Worm (Caenorhabditis elegans): Measurements from ENCODE around the gene pat-12.

pat-12 gene

ce11 chrIII:782503-782902, 30.3 kb upstream of the pat-12 start:
- TF ChIP-seq tra-4 (tag; optimal IDR thresholded peaks at IDR 0.05) (no peak), B0310.2 (tag; optimal IDR thresholded peaks at IDR 0.05) (no peak), ceh-13 (GFP tag; optimal IDR thresholded peaks at IDR 0.05) (no peak), flt-1 (GFP tag; IDR thresholded peaks at IDR 0.05) (no peak), tbx-11 (GFP tag; IDR thresholded peaks at IDR 0.05) (no peak), scrt-1 (GFP tag; IDR thresholded peaks at IDR 0.05) (no peak), aly-1 (tag; optimal IDR thresholded peaks at IDR 0.05) (no peak), tbx-37 (GFP tag; conservative IDR thresholded peaks at IDR 0.05) (no peak), F13C5.2 (tag; optimal IDR thresholded peaks at IDR 0.05) (no peak), ets-7 (tag; optimal IDR thresholded peaks at IDR 0.05) (no peak), hnd-1 (tag; optimal IDR thresholded peaks at IDR 0.05) (no peak), ama-1 (optimal IDR thresholded peaks at IDR 0.05) (no peak), ceh-36 (tag; optimal IDR thresholded peaks at IDR 0.05) (no peak), hmg-4 (GFP tag; optimal IDR thresholded peaks at IDR 0.05) (no peak)

DNA sequence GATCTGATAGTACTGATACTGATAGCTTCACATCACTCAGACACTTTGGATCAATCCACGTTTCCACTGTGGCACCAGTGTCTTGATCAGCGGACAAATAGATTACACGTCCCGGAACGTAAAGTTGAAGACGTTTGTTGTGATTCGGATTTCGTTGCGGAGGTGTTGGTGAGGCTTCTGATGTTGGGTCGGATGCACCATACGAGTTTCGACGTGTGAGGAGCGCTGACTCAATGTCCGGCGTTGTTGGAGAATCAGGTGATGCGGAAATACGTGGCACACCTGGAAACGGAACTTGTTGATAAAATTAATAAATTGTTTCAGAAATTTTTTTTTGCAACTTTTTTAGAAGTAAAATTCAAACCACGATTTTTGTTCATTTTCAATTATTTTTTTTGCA, 26.5 kb upstream of the pat-12 start, which contains the start of gene alh-11:
TSS of gene alh-11 (minus strand) at position 101 of the 400 bp plus-strand sequence.
- no peak for TF ChIP-seq hnd-1 (tag; optimal IDR thresholded peaks at IDR 0.05)
- no peak for TF ChIP-seq B0310.2 (tag; optimal IDR thresholded peaks at IDR 0.05)
- TF ChIP-seq ets-7 (tag; optimal IDR thresholded peaks at IDR 0.05) = no peak
- TF ChIP-seq ama-1 (optimal IDR thresholded peaks at IDR 0.05) = no peak
- no peak for TF ChIP-seq hmg-4 (GFP tag; optimal IDR thresholded peaks at IDR 0.05)
- TF ChIP-seq scrt-1 (GFP tag; IDR thresholded peaks at IDR 0.05) = no peak
- TF ChIP-seq tbx-37 (GFP tag; conservative IDR thresholded peaks at IDR 0.05) = no peak
- TF ChIP-seq ceh-36 (tag; optimal IDR thresholded peaks at IDR 0.05) = no peak
- no peak for TF ChIP-seq pes-1 (GFP tag; IDR thresholded peaks at IDR 0.05)
- TF ChIP-seq tbx-11 (GFP tag; IDR thresholded peaks at IDR 0.05) = no peak
- no peak for TF ChIP-seq ceh-13 (GFP tag; optimal IDR thresholded peaks at IDR 0.05)
- no peak for TF ChIP-seq sea-1 (GFP tag; conservative IDR thresholded peaks at IDR 0.05)
- no peak for TF ChIP-seq aly-1 (tag; optimal IDR thresholded peaks at IDR 0.05)
- no peak for TF ChIP-seq tra-4 (tag; optimal IDR thresholded peaks at IDR 0.05)
- no peak for TF ChIP-seq flt-1 (GFP tag; IDR thresholded peaks at IDR 0.05)
- TF ChIP-seq hmbx-1 (tag; optimal IDR thresholded peaks at IDR 0.05) = no peak

DNA sequence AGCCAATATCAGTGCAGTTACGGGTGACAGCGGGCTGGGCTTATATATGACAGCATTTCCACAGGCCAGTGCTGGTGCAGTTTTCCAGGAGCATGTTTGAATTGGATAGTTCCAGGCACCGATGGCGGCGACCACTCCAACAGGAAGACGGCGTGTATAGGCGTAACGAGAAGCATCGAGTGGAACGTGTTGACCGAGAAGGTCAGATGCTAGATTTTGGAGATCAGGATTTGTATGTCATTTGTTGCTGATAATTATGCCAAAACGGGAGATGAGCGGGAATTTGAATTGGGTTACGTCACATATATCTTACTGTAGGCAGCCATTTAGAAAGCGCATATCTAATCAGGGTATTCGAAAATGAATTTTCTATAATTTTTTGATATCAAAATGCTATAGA, 23.2 kb upstream of the pat-12 start:
- no peak for TF ChIP-seq ceh-13 (GFP tag; optimal IDR thresholded peaks at IDR 0.05)
- no peak for TF ChIP-seq hmg-4 (GFP tag; optimal IDR thresholded peaks at IDR 0.05)
- no peak for TF ChIP-seq tra-4 (tag; optimal IDR thresholded peaks at IDR 0.05)
- no peak for TF ChIP-seq B0310.2 (tag; optimal IDR thresholded peaks at IDR 0.05)
- no peak for TF ChIP-seq tbx-37 (GFP tag; conservative IDR thresholded peaks at IDR 0.05)
- TF ChIP-seq flt-1 (GFP tag; IDR thresholded peaks at IDR 0.05) = no peak
- TF ChIP-seq tbx-11 (GFP tag; IDR thresholded peaks at IDR 0.05) = no peak
- TF ChIP-seq pes-1 (GFP tag; IDR thresholded peaks at IDR 0.05) = no peak
- TF ChIP-seq F13C5.2 (tag; optimal IDR thresholded peaks at IDR 0.05) = no peak
- no peak for TF ChIP-seq sea-1 (GFP tag; conservative IDR thresholded peaks at IDR 0.05)
- no peak for TF ChIP-seq hnd-1 (tag; optimal IDR thresholded peaks at IDR 0.05)
- no peak for TF ChIP-seq ama-1 (optimal IDR thresholded peaks at IDR 0.05)
- TF ChIP-seq scrt-1 (GFP tag; IDR thresholded peaks at IDR 0.05) = no peak
- no peak for TF ChIP-seq aly-1 (tag; optimal IDR thresholded peaks at IDR 0.05)
- no peak for TF ChIP-seq hmbx-1 (tag; optimal IDR thresholded peaks at IDR 0.05)
- no peak for TF ChIP-seq ceh-36 (tag; optimal IDR thresholded peaks at IDR 0.05)
- no peak for TF ChIP-seq ets-7 (tag; optimal IDR thresholded peaks at IDR 0.05)

DNA sequence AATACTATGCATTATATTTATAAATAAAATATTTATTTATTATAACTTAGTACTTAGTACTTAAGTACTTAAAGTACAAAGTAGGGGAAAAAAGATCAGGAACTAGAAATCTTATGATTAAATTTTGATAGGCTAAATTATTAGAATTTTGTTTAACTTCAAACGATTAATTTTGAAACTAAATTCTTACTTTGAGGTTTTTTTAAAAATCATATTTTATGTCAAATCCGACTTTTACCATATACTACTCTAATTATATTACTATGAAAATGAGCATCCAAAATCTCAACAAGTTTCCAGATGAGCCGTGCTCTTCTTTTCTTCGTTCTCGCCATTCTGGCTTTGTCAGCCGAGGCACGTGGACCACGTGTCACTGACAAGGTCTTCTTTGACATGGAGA, 20.9 kb upstream of the pat-12 start, which contains the start of gene cyn-6:
TSS of gene cyn-6 (plus strand) at position 301 of the 400 bp plus-strand sequence.
- TF ChIP-seq ceh-36 (tag; optimal IDR thresholded peaks at IDR 0.05) (no peak), scrt-1 (GFP tag; IDR thresholded peaks at IDR 0.05) (no peak), tbx-37 (GFP tag; conservative IDR thresholded peaks at IDR 0.05) (no peak), aly-1 (tag; optimal IDR thresholded peaks at IDR 0.05) (no peak), ceh-13 (GFP tag; optimal IDR thresholded peaks at IDR 0.05) (no peak), hnd-1 (tag; optimal IDR thresholded peaks at IDR 0.05) (no peak), hmbx-1 (tag; optimal IDR thresholded peaks at IDR 0.05) (no peak), sea-1 (GFP tag; conservative IDR thresholded peaks at IDR 0.05) (no peak), B0310.2 (tag; optimal IDR thresholded peaks at IDR 0.05) (no peak), tbx-11 (GFP tag; IDR thresholded peaks at IDR 0.05) (no peak), ama-1 (optimal IDR thresholded peaks at IDR 0.05) (no peak), F13C5.2 (tag; optimal IDR thresholded peaks at IDR 0.05) (no peak), tra-4 (tag; optimal IDR thresholded peaks at IDR 0.05) (no peak), ets-7 (tag; optimal IDR thresholded peaks at IDR 0.05) (no peak), pes-1 (GFP tag; IDR thresholded peaks at IDR 0.05) (no peak), hmg-4 (GFP tag; optimal IDR thresholded peaks at IDR 0.05) (no peak), flt-1 (GFP tag; IDR thresholded peaks at IDR 0.05) (no peak)

DNA sequence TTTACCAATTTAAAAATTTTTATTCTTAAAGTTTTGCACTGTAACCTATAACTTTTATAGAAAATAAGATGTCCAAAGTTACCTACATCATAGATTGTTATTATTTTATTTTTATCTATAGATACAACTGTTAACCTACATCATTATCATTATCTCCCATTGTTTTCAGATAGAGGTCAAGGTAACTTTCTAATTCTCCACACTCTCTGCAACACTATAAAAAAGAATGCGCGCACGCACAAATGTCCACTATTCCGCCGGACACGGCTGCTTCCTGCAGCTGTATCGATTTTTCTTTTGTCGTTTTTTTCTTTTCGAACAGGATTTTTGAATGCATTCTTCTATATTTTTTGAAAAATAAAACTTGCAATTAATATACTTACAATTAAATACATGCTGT, 20.4 kb upstream of the pat-12 start:
- TF ChIP-seq flt-1 (GFP tag; IDR thresholded peaks at IDR 0.05) = no peak
- TF ChIP-seq scrt-1 (GFP tag; IDR thresholded peaks at IDR 0.05) = no peak
- no peak for TF ChIP-seq hmg-4 (GFP tag; optimal IDR thresholded peaks at IDR 0.05)
- TF ChIP-seq pes-1 (GFP tag; IDR thresholded peaks at IDR 0.05) = no peak
- no peak for TF ChIP-seq hnd-1 (tag; optimal IDR thresholded peaks at IDR 0.05)
- TF ChIP-seq aly-1 (tag; optimal IDR thresholded peaks at IDR 0.05) = no peak
- no peak for TF ChIP-seq tbx-37 (GFP tag; conservative IDR thresholded peaks at IDR 0.05)
- no peak for TF ChIP-seq ets-7 (tag; optimal IDR thresholded peaks at IDR 0.05)
- TF ChIP-seq ceh-36 (tag; optimal IDR thresholded peaks at IDR 0.05) = no peak
- TF ChIP-seq ceh-13 (GFP tag; optimal IDR thresholded peaks at IDR 0.05) = no peak
- no peak for TF ChIP-seq F13C5.2 (tag; optimal IDR thresholded peaks at IDR 0.05)
- no peak for TF ChIP-seq hmbx-1 (tag; optimal IDR thresholded peaks at IDR 0.05)
- no peak for TF ChIP-seq tra-4 (tag; optimal IDR thresholded peaks at IDR 0.05)
- TF ChIP-seq ama-1 (optimal IDR thresholded peaks at IDR 0.05) = no peak
- TF ChIP-seq B0310.2 (tag; optimal IDR thresholded peaks at IDR 0.05) = no peak
- no peak for TF ChIP-seq tbx-11 (GFP tag; IDR thresholded peaks at IDR 0.05)
- TF ChIP-seq sea-1 (GFP tag; conservative IDR thresholded peaks at IDR 0.05) = no peak

DNA sequence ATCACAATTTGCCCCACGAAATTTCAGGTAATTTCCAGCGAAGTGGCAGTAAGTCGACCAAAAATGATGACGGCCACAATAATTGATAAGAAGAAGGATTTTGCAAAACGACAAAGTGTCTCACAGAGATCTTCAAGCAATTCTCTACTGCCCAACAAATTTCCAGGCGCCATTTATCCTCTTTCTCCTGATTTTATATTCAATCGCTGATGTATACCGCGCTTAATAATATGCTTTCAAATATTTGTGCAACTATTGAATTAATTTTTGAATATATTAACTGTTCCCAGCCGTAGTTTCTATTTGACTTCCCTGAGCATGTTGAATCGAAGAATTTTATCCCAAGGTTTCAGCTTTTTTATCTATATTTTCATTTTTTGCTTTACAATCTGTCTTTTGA, 18.7 kb upstream of the pat-12 start, which contains the start of gene tpst-2:
TSS of gene tpst-2 (plus strand) at position 301 of the 400 bp plus-strand sequence.
- TF ChIP-seq tra-4 (tag; optimal IDR thresholded peaks at IDR 0.05) (no peak), pes-1 (GFP tag; IDR thresholded peaks at IDR 0.05) (no peak), B0310.2 (tag; optimal IDR thresholded peaks at IDR 0.05) (no peak), sea-1 (GFP tag; conservative IDR thresholded peaks at IDR 0.05) (no peak), hmg-4 (GFP tag; optimal IDR thresholded peaks at IDR 0.05) (no peak), ama-1 (optimal IDR thresholded peaks at IDR 0.05) (no peak), flt-1 (GFP tag; IDR thresholded peaks at IDR 0.05) (no peak), ets-7 (tag; optimal IDR thresholded peaks at IDR 0.05) (no peak), tbx-11 (GFP tag; IDR thresholded peaks at IDR 0.05) (no peak), scrt-1 (GFP tag; IDR thresholded peaks at IDR 0.05) (no peak), F13C5.2 (tag; optimal IDR thresholded peaks at IDR 0.05) (no peak)
